Fruit fly (Drosophila melanogaster) whole organism, embryonic: ENCODE measurements around the gene Rpp14a.
A peak's percentile ranks its signal among the peaks of the same experiment; 100 is the strongest.

Experiments used
- ATbp ChIP-seq: fragments of 200-800 bp; sonication (Bioruptor generic); optimal IDR thresholded peaks from 2 replicates; lab custom pipeline; 2017; ENCODE audit warnings: missing biosample characterization, mild to moderate bottlenecking, missing genetic modification characterization, missing genetic modification reagents
- Awh ChIP-seq: fragments of 200-800 bp; sonication (Bioruptor generic); IDR thresholded peaks from 2 replicates; pipeline ENCODE4, ENCODE4 v1.3.6; 2022; ENCODE audit warnings: missing biosample characterization, missing genetic modification characterization
- CG1024 ChIP-seq: fragments of 200-800 bp; sonication (Bioruptor generic); IDR thresholded peaks from 2 replicates; pipeline ENCODE4 v1.3.6; 2022; ENCODE audit warnings: missing biosample characterization, missing genetic modification characterization
- CG10959 ChIP-seq: fragments of 200-800 bp; sonication (Bioruptor generic); IDR thresholded peaks from 2 replicates; pipeline ENCODE4 v1.3.6; 2022; ENCODE audit warnings: missing biosample characterization, missing genetic modification characterization
- CG10979 ChIP-seq: fragments of 200-800 bp; sonication (Bioruptor generic); optimal IDR thresholded peaks from 2 replicates; lab custom pipeline; 2018; ENCODE audit warnings: missing biosample characterization, mild to moderate bottlenecking, missing genetic modification characterization, moderate library complexity
- CG12391 ChIP-seq: fragments of 200-800 bp; sonication (Bioruptor generic); optimal IDR thresholded peaks from 3 replicates; lab custom pipeline; 2018; ENCODE audit warnings: missing biosample characterization, mild to moderate bottlenecking, missing genetic modification characterization, moderate library complexity
- CG13624 ChIP-seq: fragments of 200-800 bp; sonication (Bioruptor generic); optimal IDR thresholded peaks from 2 replicates; lab custom pipeline; 2016; ENCODE audit warnings: missing biosample characterization, missing genetic modification characterization
- CG14860 ChIP-seq: fragments of 200-800 bp; sonication (Bioruptor generic); IDR thresholded peaks from 3 replicates; pipeline ENCODE4 v1.3.6; 2022; ENCODE audit warnings: missing biosample characterization, missing genetic modification characterization; ENCODE audit not compliant: partially characterized antibody
- CG14965 ChIP-seq: fragments of 200-800 bp; sonication (Bioruptor generic); optimal IDR thresholded peaks from 2 replicates; lab custom pipeline; 2016; ENCODE audit warnings: missing biosample characterization, missing genetic modification characterization, borderline replicate concordance
- CG17912 ChIP-seq: fragments of 200-800 bp; sonication (Bioruptor generic); optimal IDR thresholded peaks from 2 replicates; lab custom pipeline; 2018; ENCODE audit warnings: missing biosample characterization, mild to moderate bottlenecking, missing genetic modification characterization
- CG2202 ChIP-seq: fragments of 200-800 bp; sonication (Bioruptor generic); optimal IDR thresholded peaks from 2 replicates; lab custom pipeline; 2018; ENCODE audit warnings: missing biosample characterization, mild to moderate bottlenecking, missing genetic modification characterization
- CG2875 ChIP-seq: fragments of 200-800 bp; sonication (Bioruptor generic); optimal IDR thresholded peaks from 2 replicates; lab custom pipeline; 2017; ENCODE audit warnings: missing biosample characterization, mild to moderate bottlenecking, missing genetic modification characterization, missing genetic modification reagents
- CG30020 ChIP-seq: fragments of 200-800 bp; optimal IDR thresholded peaks from 2 replicates; lab custom pipeline; 2019; ENCODE audit warnings: missing biosample characterization, mild to moderate bottlenecking, missing genetic modification characterization, moderate library complexity
- CG32532 ChIP-seq: fragments of 200-800 bp; sonication (Bioruptor generic); IDR thresholded peaks from 2 replicates; pipeline ENCODE4 v1.3.6; 2022; ENCODE audit warnings: missing biosample characterization, missing genetic modification characterization
- CG33213 ChIP-seq: fragments of 200-800 bp; sonication (Bioruptor generic); optimal IDR thresholded peaks from 3 replicates; lab custom pipeline; 2016; ENCODE audit warnings: missing biosample characterization, missing genetic modification characterization
- CG4820 ChIP-seq: fragments of 200-800 bp; sonication (Bioruptor generic); optimal IDR thresholded peaks from 3 replicates; lab custom pipeline; 2016; ENCODE audit warnings: missing biosample characterization, missing genetic modification characterization
- CG5245 ChIP-seq: fragments of 200-800 bp; sonication (Bioruptor generic); optimal IDR thresholded peaks from 3 replicates; lab custom pipeline; 2016; ENCODE audit warnings: missing biosample characterization, missing genetic modification characterization
- CG6175 ChIP-seq: fragments of 200-800 bp; sonication (Bioruptor generic); IDR thresholded peaks from 3 replicates; pipeline ENCODE4 v1.3.6; 2022; ENCODE audit warnings: missing biosample characterization, missing genetic modification characterization
- CG6689 ChIP-seq: fragments of 200-800 bp; sonication (Bioruptor generic); IDR thresholded peaks from 2 replicates; pipeline ENCODE4 v1.3.6; 2022; ENCODE audit warnings: missing biosample characterization, missing genetic modification characterization
- CG9727 ChIP-seq: fragments of 200-800 bp; sonication (Bioruptor generic); optimal IDR thresholded peaks from 3 replicates; lab custom pipeline; 2017; ENCODE audit warnings: missing biosample characterization, mild to moderate bottlenecking, missing genetic modification characterization
- Chrac-16 ChIP-seq: fragments of 200-800 bp; sonication (Bioruptor generic); optimal IDR thresholded peaks from 3 replicates; lab custom pipeline; 2016; ENCODE audit warnings: missing biosample characterization, missing genetic modification characterization
- Doc2 ChIP-seq: fragments of 200-800 bp; sonication (Bioruptor generic); IDR thresholded peaks from 2 replicates; pipeline ENCODE4 v1.3.6; 2022; ENCODE audit warnings: missing biosample characterization, missing genetic modification characterization
- Dref ChIP-seq: fragments of 200-800 bp; sonication (Bioruptor generic); IDR thresholded peaks from 2 replicates; pipeline ENCODE4 v1.3.6; 2022; ENCODE audit warnings: missing biosample characterization, missing genetic modification characterization
- Drgx ChIP-seq: fragments of 200-800 bp; sonication (Bioruptor generic); IDR thresholded peaks from 2 replicates; pipeline ENCODE4 v1.3.6; 2022; ENCODE audit warnings: missing biosample characterization, missing genetic modification characterization
- HLHmδ ChIP-seq: fragments of 200-800 bp; sonication (Bioruptor generic); optimal IDR thresholded peaks from 2 replicates; lab custom pipeline; 2018; ENCODE audit warnings: missing biosample characterization, mild to moderate bottlenecking, missing genetic modification characterization, moderate library complexity
- Hey ChIP-seq: fragments of 200-800 bp; sonication (Bioruptor generic); optimal IDR thresholded peaks from 3 replicates; lab custom pipeline; 2018; ENCODE audit warnings: missing biosample characterization, mild to moderate bottlenecking, missing genetic modification characterization
- Med ChIP-seq: fragments of 200-800 bp; sonication (Bioruptor generic); peaks from one replicate; lab custom pipeline; 2016; ENCODE audit warnings: missing biosample characterization, missing genetic modification characterization, mild to moderate bottlenecking, inconsistent platforms, moderate library complexity
- NC2α ChIP-seq: fragments of 200-800 bp; sonication (Bioruptor generic); optimal IDR thresholded peaks from 2 replicates; lab custom pipeline; 2016; ENCODE audit warnings: missing biosample characterization, missing genetic modification characterization
- NK7.1 ChIP-seq: fragments of 200-800 bp; sonication (Bioruptor generic); optimal IDR thresholded peaks from 3 replicates; lab custom pipeline; 2016; ENCODE audit warnings: missing biosample characterization, missing genetic modification characterization
- Six4 ChIP-seq: fragments of 200-800 bp; sonication (Bioruptor generic); optimal IDR thresholded peaks from 2 replicates; lab custom pipeline; 2016; ENCODE audit warnings: missing biosample characterization, missing genetic modification characterization
- Spps ChIP-seq: fragments of 200-800 bp; sonication (Bioruptor generic); optimal IDR thresholded peaks from 2 replicates; lab custom pipeline; 2018; ENCODE audit warnings: missing biosample characterization, mild to moderate bottlenecking, missing genetic modification characterization
- Xrp1 ChIP-seq: fragments of 200-800 bp; sonication (Bioruptor generic); IDR thresholded peaks from 2 replicates; pipeline ENCODE4 v1.3.6; 2022; ENCODE audit warnings: missing biosample characterization, missing genetic modification characterization
- YL-1 ChIP-seq: fragments of 200-800 bp; sonication (Bioruptor generic); optimal IDR thresholded peaks from 3 replicates; lab custom pipeline; 2017; ENCODE audit warnings: missing biosample characterization, mild to moderate bottlenecking, missing genetic modification characterization
- ase ChIP-seq: fragments of 200-800 bp; sonication (Bioruptor generic); IDR thresholded peaks from 3 replicates; pipeline ENCODE4 v1.3.6; 2022; ENCODE audit warnings: missing biosample characterization, missing genetic modification characterization
- bigmax ChIP-seq: fragments of 200-800 bp; sonication (Bioruptor generic); optimal IDR thresholded peaks from 2 replicates; lab custom pipeline; 2018; ENCODE audit warnings: missing biosample characterization, mild to moderate bottlenecking, missing genetic modification characterization
- bsh ChIP-seq, 2 experiments: fragments of 200-800 bp; sonication (Bioruptor generic); optimal IDR thresholded peaks; 2 replicates each; lab custom pipeline; 2017 to 2018; ENCODE audit warnings: mild to moderate bottlenecking in 2 of 2, missing biosample characterization in 2 of 2, missing genetic modification characterization in 2 of 2, moderate library complexity in 1 of 2
- chn ChIP-seq: fragments of 200-800 bp; sonication (Bioruptor generic); optimal IDR thresholded peaks from 2 replicates; lab custom pipeline; 2016; ENCODE audit warnings: missing biosample characterization, missing genetic modification characterization
- ci ChIP-seq: fragments of 200-800 bp; sonication (Bioruptor generic); IDR thresholded peaks from 3 replicates; pipeline ENCODE4 v1.3.6; 2022; ENCODE audit warnings: missing biosample characterization, missing genetic modification characterization
- dmrt11E ChIP-seq: fragments of 200-800 bp; sonication (Bioruptor generic); optimal IDR thresholded peaks from 3 replicates; lab custom pipeline; 2018; ENCODE audit warnings: missing biosample characterization, mild to moderate bottlenecking, missing genetic modification characterization, moderate library complexity
- dysf ChIP-seq: fragments of 200-800 bp; sonication (Bioruptor generic); IDR thresholded peaks from 3 replicates; pipeline ENCODE4 v1.3.6; 2022; ENCODE audit warnings: missing biosample characterization, missing genetic modification characterization
- fd96Cb ChIP-seq: fragments of 200-800 bp; sonication (Bioruptor generic); optimal IDR thresholded peaks from 2 replicates; lab custom pipeline; 2018; ENCODE audit warnings: missing biosample characterization, mild to moderate bottlenecking, missing genetic modification characterization, moderate library complexity
- gt ChIP-seq: fragments of 200-800 bp; sonication (Bioruptor generic); IDR thresholded peaks from 2 replicates; pipeline ENCODE4 v1.3.6; 2022; ENCODE audit warnings: missing biosample characterization, missing genetic modification characterization
- hkb ChIP-seq, 2 experiments: fragments of 200-800 bp in 1 of 2; fragments of >200 bp in 1 of 2; sonication (Bioruptor generic) in 1 of 2; IDR thresholded peaks in 1 of 2; optimal IDR thresholded peaks in 1 of 2; 2 replicates each; pipeline versions ENCODE4 v1.3.6 to Lab custom; 2017 to 2022; ENCODE audit warnings: missing biosample characterization in 1 of 2, missing genetic modification characterization in 1 of 2
- hth ChIP-seq: fragments of >200 bp; optimal IDR thresholded peaks from 2 replicates; lab custom pipeline; 2017; ENCODE audit warnings: inconsistent platforms
- kah ChIP-seq: fragments of 200-800 bp; sonication (Bioruptor generic); optimal IDR thresholded peaks from 2 replicates; lab custom pipeline; 2018; ENCODE audit warnings: missing biosample characterization, mild to moderate bottlenecking, missing genetic modification characterization
- luna ChIP-seq: fragments of 200-800 bp; sonication (Bioruptor generic); optimal IDR thresholded peaks from 2 replicates; lab custom pipeline; 2016; ENCODE audit warnings: missing biosample characterization, missing genetic modification characterization
- prd ChIP-seq, 3 experiments: fragments of >200 bp in 2 of 3; fragments of 200-800 bp in 1 of 3; sonication (Bioruptor generic) in 1 of 3; optimal IDR thresholded peaks in 2 of 3; IDR thresholded peaks in 1 of 3; 2 replicates in 2 of 3; 3 replicates in 1 of 3; pipeline versions ENCODE4 v1.3.6 to Lab custom; 2017 to 2022; ENCODE audit warnings: missing biosample characterization in 1 of 3, missing genetic modification characterization in 1 of 3
- pum ChIP-seq: fragments of 200-800 bp; sonication (Bioruptor generic); optimal IDR thresholded peaks from 2 replicates; lab custom pipeline; 2016; ENCODE audit warnings: missing biosample characterization, missing genetic modification characterization
- ro ChIP-seq: fragments of 200-800 bp; sonication (Bioruptor generic); IDR thresholded peaks from 2 replicates; pipeline ENCODE4 v1.3.6; 2022; ENCODE audit warnings: missing biosample characterization, missing genetic modification characterization
- sim ChIP-seq: fragments of 200-800 bp; sonication (Bioruptor generic); IDR thresholded peaks from 2 replicates; pipeline ENCODE4 v1.3.6; 2022; ENCODE audit warnings: missing biosample characterization, missing genetic modification characterization
- tx ChIP-seq: fragments of 200-800 bp; sonication (Bioruptor generic); optimal IDR thresholded peaks from 2 replicates; lab custom pipeline; 2016; ENCODE audit warnings: missing biosample characterization, missing genetic modification characterization

The Rpp14a gene

DNA sequence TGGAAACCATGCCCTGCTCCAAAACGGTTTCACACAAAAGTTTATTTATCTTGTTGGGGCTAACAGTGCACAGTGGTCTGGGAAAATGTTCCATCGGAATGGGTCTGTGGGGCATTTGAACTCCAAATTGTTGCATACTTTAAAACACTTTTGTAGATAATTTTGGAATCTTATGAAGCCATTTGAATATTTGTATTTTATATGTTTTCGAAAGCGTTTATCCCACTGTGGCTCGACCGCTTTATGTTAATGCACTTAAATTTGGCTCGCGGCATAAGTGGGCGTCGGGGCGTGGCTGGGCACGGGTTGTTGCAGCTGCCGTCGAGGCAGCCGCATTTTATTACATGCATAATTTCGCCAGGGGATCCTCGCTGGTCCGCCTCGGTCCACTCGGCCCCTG lies 15.2 kb downstream of the Rpp14a start (continued):
- no peak for TF ChIP-seq Dref (GFP tag; lab: Robert Waterston, UW)
- 0 out of 3 replicates have a peak, but pooled peaks have one; percentile 56 for TF ChIP-seq ci (GFP tag; lab: Robert Waterston, UW)
- TF ChIP-seq CG4820 (GFP tag; lab: Kevin White, UChicago): no peak
- TF ChIP-seq kah (GFP tag; lab: Kevin White, UChicago): no peak
- TF ChIP-seq chn (GFP tag; lab: Kevin White, UChicago): no peak
- TF ChIP-seq NK7.1 (GFP tag; lab: Kevin White, UChicago): no peak
- no peak for TF ChIP-seq Six4 (GFP tag; lab: Kevin White, UChicago)
- no peak for TF ChIP-seq CG17912 (GFP tag; lab: Kevin White, UChicago)
- TF ChIP-seq NC2α: no peak
- TF ChIP-seq CG14965 (GFP tag; lab: Kevin White, UChicago): no peak
- TF ChIP-seq Awh (GFP tag; lab: Robert Waterston, UW): 0 out of 2 replicates have a peak, but pooled peaks have one; percentile 16
- TF ChIP-seq CG10959 (GFP tag; lab: Robert Waterston, UW): 0 out of 2 replicates have a peak, but pooled peaks have one; percentile 6
- TF ChIP-seq dysf: no peak
- no peak for TF ChIP-seq CG6175
- TF ChIP-seq CG5245: no peak
- no peak for TF ChIP-seq ATbp (GFP tag; lab: Kevin White, UChicago)
- TF ChIP-seq CG30020: no peak
- no peak for TF ChIP-seq CG13624 (GFP tag; lab: Kevin White, UChicago)
- TF ChIP-seq CG10979 (tag; lab: Kevin White, UChicago): no peak
- TF ChIP-seq bsh (GFP tag; optimal IDR thresholded peaks at IDR 0.05; lab: Kevin White, UChicago): peak in 1 of 2 experiments; percentile 25
- TF ChIP-seq CG33213 (GFP tag; lab: Kevin White, UChicago): no peak
- TF ChIP-seq prd (optimal IDR thresholded peaks at IDR 0.05; lab: Kevin White, UChicago): no peak
- TF ChIP-seq prd (GFP tag; IDR thresholded peaks at IDR 0.05; lab: Robert Waterston, UW): peak; percentile 24; the same call in 1 of the 3 replicates
- no peak for TF ChIP-seq CG1024 (GFP tag; lab: Robert Waterston, UW)
- no peak for TF ChIP-seq CG2875 (GFP tag; lab: Kevin White, UChicago)
- no peak for TF ChIP-seq bigmax (GFP tag; lab: Kevin White, UChicago)
- TF ChIP-seq YL-1: no peak
- TF ChIP-seq Med (GFP tag; lab: Kevin White, UChicago): peak; percentile 25
- TF ChIP-seq gt (GFP tag; lab: Robert Waterston, UW): no peak; the same call in 1 of the 2 replicates
- no peak for TF ChIP-seq hkb (optimal IDR thresholded peaks at IDR 0.05; lab: Kevin White, UChicago)
- 0 out of 2 replicates have a peak, but pooled peaks have one; percentile 34 for TF ChIP-seq hkb (GFP tag; IDR thresholded peaks at IDR 0.05; lab: Robert Waterston, UW)
- TF ChIP-seq ro (GFP tag; lab: Robert Waterston, UW): no peak
- no peak for TF ChIP-seq CG12391 (tag; lab: Kevin White, UChicago)

DNA sequence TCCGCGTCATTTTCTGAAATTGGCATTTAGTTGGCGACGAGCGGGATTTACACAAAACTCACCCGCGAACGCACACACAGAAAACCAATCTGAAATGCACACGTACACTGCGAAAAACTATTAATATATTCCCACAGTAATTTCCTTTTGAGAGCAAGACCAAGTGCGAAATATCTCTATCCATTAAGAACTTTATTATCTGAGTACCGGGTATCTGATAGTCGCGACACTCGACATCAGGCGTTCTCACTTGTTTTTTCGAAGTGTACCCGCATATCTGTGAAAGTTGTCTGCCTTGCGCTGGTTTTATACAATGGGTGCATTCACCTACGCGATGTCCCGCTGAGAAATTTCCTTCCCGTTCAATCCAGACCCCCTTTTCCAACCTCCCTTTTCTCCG lies 19.4 kb downstream of the Rpp14a start:
- TF ChIP-seq CG32532 (GFP tag; lab: Robert Waterston, UW) (no peak), CG14860 (GFP tag; lab: Robert Waterston, UW) (0 out of 3 replicates have a peak, but pooled peaks have one; percentile 35), CG9727 (GFP tag; lab: Kevin White, UChicago) (peak; percentile 1), CG2202 (tag; lab: Kevin White, UChicago) (no peak), Xrp1 (GFP tag; lab: Robert Waterston, UW) (peak; percentile 55; the same call in 1 of the 2 replicates), CG6689 (GFP tag; lab: Robert Waterston, UW) (0 out of 2 replicates have a peak, but pooled peaks have one; percentile 25), hth (no peak), tx (peak; percentile 29), CG10979 (tag; lab: Kevin White, UChicago) (peak; percentile 34), fd96Cb (tag; lab: Kevin White, UChicago) (peak; percentile 22), HLHmδ (GFP tag; lab: Kevin White, UChicago) (no peak), sim (GFP tag; lab: Robert Waterston, UW) (no peak), pum (no peak), Drgx (GFP tag; lab: Robert Waterston, UW) (peak; percentile 59), Spps (tag; lab: Kevin White, UChicago) (no peak), Chrac-16 (GFP tag; lab: Kevin White, UChicago) (no peak), Hey (no peak), dmrt11E (peak; percentile 25), luna (GFP tag; lab: Kevin White, UChicago) (no peak), ase (GFP tag; lab: Robert Waterston, UW) (0 out of 3 replicates have a peak, but pooled peaks have one; percentile 10), Doc2 (no peak)
